Worm (Caenorhabditis elegans) whole organism, young adult: ENCODE results near the gene F38B7.3.
A peak's percentile ranks its signal among the peaks of the same experiment; 100 is the strongest.

Experiments used
- C06A6.2 ChIP-seq: fragments of 200-800 bp; sonication (Bioruptor generic); conservative IDR thresholded peaks from 2 replicates; pipeline ENCODE4 v1.3.6; 2022; ENCODE audit warnings: missing genetic modification characterization, missing compliant biosample characterization
- D2030.7 ChIP-seq: fragments of 200-800 bp; sonication (Bioruptor generic); IDR thresholded peaks from 2 replicates; pipeline ENCODE4 v1.3.6; 2022; ENCODE audit warnings: missing genetic modification reagents, missing genetic modification characterization, missing compliant biosample characterization
- F55B11.4 ChIP-seq: sonication (generic microtip); optimal IDR thresholded peaks from 2 replicates; lab custom pipeline; 2016; ENCODE audit warnings: missing compliant biosample characterization, missing genetic modification characterization, borderline replicate concordance; ENCODE audit not compliant: insufficient read depth
- F57C9.4 ChIP-seq: sonication (generic microtip); optimal IDR thresholded peaks from 2 replicates; lab custom pipeline; 2017; ENCODE audit warnings: mild to moderate bottlenecking, missing genetic modification characterization, missing compliant biosample characterization
- K11D2.4 ChIP-seq: fragments of 200-800 bp; sonication (Bioruptor generic); IDR thresholded peaks from 2 replicates; pipeline ENCODE4 v1.3.6; 2022; ENCODE audit warnings: missing genetic modification reagents, missing genetic modification characterization, missing compliant biosample characterization
- Y53G8AR.9 ChIP-seq: fragments of 200-800 bp; sonication (Bioruptor generic); conservative IDR thresholded peaks from 2 replicates; pipeline ENCODE4 v1.3.6; 2022; ENCODE audit warnings: missing genetic modification reagents, missing genetic modification characterization, missing compliant biosample characterization
- ama-1 ChIP-seq, 3 experiments: fragments of 150-350 bp in 1 of 3; sonication (generic microtip) in 2 of 3; optimal IDR thresholded peaks; 2 replicates each; lab custom pipeline; 2014 to 2018; ENCODE audit warnings: missing biosample characterization in 2 of 3, missing genetic modification characterization in 2 of 3, missing genetic modification reagents in 2 of 3
- aptf-3 ChIP-seq: fragments of 200-800 bp; sonication (Bioruptor generic); IDR thresholded peaks from 2 replicates; pipeline ENCODE4 v1.3.6; 2022; ENCODE audit warnings: missing genetic modification characterization, missing compliant biosample characterization
- atf-7 ChIP-seq: sonication (generic microtip); optimal IDR thresholded peaks from 2 replicates; lab custom pipeline; 2017; ENCODE audit warnings: mild to moderate bottlenecking, missing genetic modification characterization, missing compliant biosample characterization
- athp-1 ChIP-seq: sonication (generic microtip); optimal IDR thresholded peaks from 2 replicates; lab custom pipeline; 2017; ENCODE audit warnings: mild to moderate bottlenecking, missing genetic modification characterization, missing compliant biosample characterization
- attf-3 ChIP-seq: fragments of 200-800 bp; sonication (Bioruptor generic); conservative IDR thresholded peaks from 2 replicates; pipeline ENCODE4 v1.3.6; 2022; ENCODE audit warnings: missing genetic modification reagents, missing genetic modification characterization, missing compliant biosample characterization
- attf-6 ChIP-seq: fragments of 200-800 bp; sonication (Bioruptor generic); IDR thresholded peaks from 2 replicates; pipeline ENCODE4 v1.3.6; 2022; ENCODE audit warnings: missing genetic modification reagents, missing genetic modification characterization, missing compliant biosample characterization
- ceh-100 ChIP-seq: fragments of 200-800 bp; sonication (Bioruptor generic); IDR thresholded peaks from 2 replicates; pipeline ENCODE4 v1.3.6; 2022; ENCODE audit warnings: missing genetic modification reagents, missing genetic modification characterization, missing compliant biosample characterization
- ceh-40 ChIP-seq: fragments of 200-800 bp; sonication (Bioruptor generic); IDR thresholded peaks from 2 replicates; pipeline ENCODE4 v1.3.6; 2022; ENCODE audit warnings: missing genetic modification characterization, missing compliant biosample characterization
- ceh-79 ChIP-seq: sonication (generic microtip); optimal IDR thresholded peaks from 2 replicates; lab custom pipeline; 2017; ENCODE audit warnings: mild to moderate bottlenecking, missing genetic modification characterization, missing compliant biosample characterization
- dpff-1 ChIP-seq: sonication (generic microtip); optimal IDR thresholded peaks from 2 replicates; lab custom pipeline; 2017; ENCODE audit warnings: mild to moderate bottlenecking, missing genetic modification characterization, missing compliant biosample characterization
- efl-1 ChIP-seq: fragments of 150-350 bp; optimal IDR thresholded peaks from 2 replicates; lab custom pipeline; 2014; ENCODE audit warnings: missing biosample characterization, missing genetic modification reagents, missing genetic modification characterization
- egl-18 ChIP-seq: fragments of 200-800 bp; sonication (Bioruptor generic); IDR thresholded peaks from 2 replicates; pipeline ENCODE4 v1.3.6; 2022; ENCODE audit warnings: missing genetic modification reagents, missing genetic modification characterization, missing compliant biosample characterization
- egl-44 ChIP-seq: fragments of 200-800 bp; sonication (Bioruptor generic); IDR thresholded peaks from 2 replicates; pipeline ENCODE4 v1.3.6; 2022; ENCODE audit warnings: missing genetic modification reagents, missing genetic modification characterization, missing compliant biosample characterization
- ekl-4 ChIP-seq: fragments of 200-800 bp; sonication (Bioruptor generic); IDR thresholded peaks from 2 replicates; pipeline ENCODE4 v1.3.6; 2022; ENCODE audit warnings: missing genetic modification reagents, missing genetic modification characterization, missing compliant biosample characterization
- ets-4 ChIP-seq: fragments of 200-800 bp; sonication (Bioruptor generic); optimal IDR thresholded peaks from 2 replicates; lab custom pipeline; 2018; ENCODE audit warnings: mild to moderate bottlenecking, missing genetic modification characterization, missing compliant biosample characterization
- fkh-3 ChIP-seq: sonication (generic microtip); optimal IDR thresholded peaks from 2 replicates; lab custom pipeline; 2016; ENCODE audit warnings: mild to moderate bottlenecking, missing genetic modification characterization, missing compliant biosample characterization
- gei-17 ChIP-seq: fragments of 200-800 bp; sonication (Bioruptor generic); optimal IDR thresholded peaks from 2 replicates; lab custom pipeline; 2018; ENCODE audit warnings: mild to moderate bottlenecking, missing genetic modification characterization, missing compliant biosample characterization
- him-1 ChIP-seq: sonication (generic microtip); optimal IDR thresholded peaks from 2 replicates; lab custom pipeline; 2016; ENCODE audit warnings: missing genotype, missing genetic modification reagents, missing genetic modification characterization, missing compliant biosample characterization
- hlh-12 ChIP-seq: sonication (generic microtip); optimal IDR thresholded peaks from 2 replicates; lab custom pipeline; 2016; ENCODE audit warnings: missing genetic modification characterization, missing compliant biosample characterization
- hsf-1 ChIP-seq: fragments of 200-800 bp; sonication (Bioruptor generic); IDR thresholded peaks from 2 replicates; pipeline ENCODE4 v1.3.6; 2022; ENCODE audit warnings: missing genetic modification reagents, missing genetic modification characterization, missing compliant biosample characterization
- lag-1 ChIP-seq: fragments of 200-800 bp; sonication (Bioruptor generic); IDR thresholded peaks from 2 replicates; pipeline ENCODE4 v1.3.6; 2022; ENCODE audit warnings: missing genetic modification reagents, missing genetic modification characterization, missing compliant biosample characterization
- lin-26 ChIP-seq: fragments of 200-800 bp; sonication (Bioruptor generic); IDR thresholded peaks from 2 replicates; pipeline ENCODE4 v1.3.6; 2022; ENCODE audit warnings: missing genetic modification reagents, missing genetic modification characterization, missing compliant biosample characterization
- lin-35 ChIP-seq, 3 experiments: fragments of 150-350 bp in 2 of 3; sonication (generic microtip) in 1 of 3; optimal IDR thresholded peaks; 2 replicates each; lab custom pipeline; 2014 to 2018; ENCODE audit warnings: missing biosample characterization in 3 of 3, missing genetic modification characterization in 3 of 3, missing genetic modification reagents in 3 of 3
- lin-40 ChIP-seq: sonication (generic microtip); optimal IDR thresholded peaks from 2 replicates; lab custom pipeline; 2016; ENCODE audit warnings: missing genetic modification characterization, mild to moderate bottlenecking, missing compliant biosample characterization, missing genotype, missing genetic modification reagents
- lsl-1 ChIP-seq: fragments of 200-800 bp; sonication (Bioruptor generic); optimal IDR thresholded peaks from 2 replicates; lab custom pipeline; 2018; ENCODE audit warnings: mild to moderate bottlenecking, missing genetic modification characterization, moderate library complexity, missing compliant biosample characterization
- madf-10 ChIP-seq: sonication (generic microtip); optimal IDR thresholded peaks from 2 replicates; lab custom pipeline; 2016; ENCODE audit warnings: mild to moderate bottlenecking, missing genetic modification characterization, missing compliant biosample characterization
- madf-6 ChIP-seq: fragments of 200-800 bp; sonication (Bioruptor generic); IDR thresholded peaks from 2 replicates; pipeline ENCODE4 v1.3.6; 2022; ENCODE audit warnings: missing genetic modification reagents, missing genetic modification characterization, missing compliant biosample characterization
- mel-28 ChIP-seq: sonication (generic microtip); optimal IDR thresholded peaks from 2 replicates; lab custom pipeline; 2016; ENCODE audit warnings: borderline replicate concordance, mild to moderate bottlenecking, missing genetic modification characterization, missing compliant biosample characterization
- mes-4 ChIP-seq: sonication (generic microtip); optimal IDR thresholded peaks from 2 replicates; lab custom pipeline; 2016; ENCODE audit warnings: missing genotype, missing genetic modification characterization, missing compliant biosample characterization
- mxl-1 ChIP-seq: sonication (generic microtip); optimal IDR thresholded peaks from 2 replicates; lab custom pipeline; 2016; ENCODE audit warnings: missing genetic modification characterization, missing compliant biosample characterization
- nfya-2 ChIP-seq: fragments of 200-800 bp; sonication (Bioruptor generic); IDR thresholded peaks from 2 replicates; pipeline ENCODE4 v1.3.6; 2022; ENCODE audit warnings: missing genetic modification reagents, missing genetic modification characterization, missing compliant biosample characterization
- nhr-120 ChIP-seq: fragments of 200-800 bp; sonication (Bioruptor generic); IDR thresholded peaks from 2 replicates; pipeline ENCODE4 v1.3.6; 2022; ENCODE audit warnings: missing genetic modification characterization, missing compliant biosample characterization
- nhr-80 ChIP-seq: sonication (generic microtip); optimal IDR thresholded peaks from 2 replicates; lab custom pipeline; 2016; ENCODE audit warnings: missing genetic modification characterization, missing compliant biosample characterization
- nhr-90 ChIP-seq: sonication (generic microtip); optimal IDR thresholded peaks from 2 replicates; lab custom pipeline; 2016; ENCODE audit warnings: missing genotype, mild to moderate bottlenecking, missing genetic modification characterization, missing compliant biosample characterization
- rpc-1 ChIP-seq, 2 experiments: fragments of 150-350 bp in 1 of 2; sonication (generic microtip) in 1 of 2; optimal IDR thresholded peaks; 2 replicates each; lab custom pipeline; 2014 to 2018; ENCODE audit warnings: missing biosample characterization in 1 of 2, missing genetic modification characterization in 1 of 2, missing genetic modification reagents in 1 of 2, missing genotype in 1 of 2
- sdz-38 ChIP-seq: sonication (generic microtip); optimal IDR thresholded peaks from 2 replicates; lab custom pipeline; 2016; ENCODE audit warnings: missing genotype, missing genetic modification characterization, missing compliant biosample characterization
- snpc-3.4 ChIP-seq: sonication (generic microtip); optimal IDR thresholded peaks from 2 replicates; lab custom pipeline; 2017; ENCODE audit warnings: missing genetic modification characterization, mild to moderate bottlenecking, missing compliant biosample characterization, antibody characterized with exemption, moderate library complexity, missing genotype, missing genetic modification reagents
- tbp1 ChIP-seq: fragments of 200-800 bp; sonication (Bioruptor generic); optimal IDR thresholded peaks from 2 replicates; lab custom pipeline; 2018; ENCODE audit warnings: mild to moderate bottlenecking, missing genetic modification characterization, missing compliant biosample characterization
- tbx-9 ChIP-seq: sonication (generic microtip); optimal IDR thresholded peaks from 2 replicates; lab custom pipeline; 2016; ENCODE audit warnings: borderline replicate concordance, missing genetic modification characterization, inconsistent platforms, missing compliant biosample characterization
- unc-130 ChIP-seq: sonication (generic microtip); optimal IDR thresholded peaks from 2 replicates; lab custom pipeline; 2016; ENCODE audit warnings: missing genetic modification reagents, missing genetic modification characterization, missing compliant biosample characterization
- unc-62 ChIP-seq: fragments of 150-350 bp; optimal IDR thresholded peaks from 2 replicates; lab custom pipeline; 2014; ENCODE audit warnings: missing biosample characterization, missing genetic modification reagents, missing genetic modification characterization
- zfh-2 ChIP-seq: fragments of 200-800 bp; sonication (Bioruptor generic); conservative IDR thresholded peaks from 2 replicates; pipeline ENCODE4 v1.3.6; 2022; ENCODE audit warnings: missing genetic modification reagents, missing genetic modification characterization, missing compliant biosample characterization
- zim-3 ChIP-seq: sonication (generic microtip); optimal IDR thresholded peaks from 2 replicates; lab custom pipeline; 2017; ENCODE audit warnings: mild to moderate bottlenecking, missing genetic modification characterization, moderate library complexity, missing compliant biosample characterization
- ztf-18 ChIP-seq: sonication (generic microtip); optimal IDR thresholded peaks from 2 replicates; lab custom pipeline; 2016; ENCODE audit warnings: missing genotype, mild to moderate bottlenecking, missing genetic modification characterization, missing compliant biosample characterization

F38B7.3 gene

ce11 chrV:11585122-11585521 lies 36.2 kb downstream of the F38B7.3 start (continued):
- TF ChIP-seq ekl-4 (GFP tag; lab: Robert Waterston, UW) (peak; percentile 53; the same call in 1 of the 2 replicates), D2030.7 (GFP tag; lab: Robert Waterston, UW) (peak; percentile 77), ceh-100 (GFP tag; lab: Robert Waterston, UW) (peak; percentile 51), lsl-1 (GFP tag; lab: Kevin White, UChicago) (peak; percentile 55), mes-4 (no peak), attf-6 (GFP tag; lab: Robert Waterston, UW) (peak; percentile 84), tbp1 (GFP tag; lab: Kevin White, UChicago) (peak; percentile 71), madf-10 (tag; lab: Kevin White, UChicago) (no peak), F57C9.4 (tag; lab: Kevin White, UChicago) (no peak), him-1 (peak; percentile 93), snpc-3.4 (tag; lab: Kevin White, UChicago) (peak; percentile 84), ceh-40 (GFP tag; lab: Robert Waterston, UW) (no peak), lin-26 (GFP tag; lab: Robert Waterston, UW) (peak; percentile 99), atf-7 (tag; lab: Kevin White, UChicago) (no peak), egl-44 (GFP tag; lab: Robert Waterston, UW) (no peak), fkh-3 (tag; lab: Kevin White, UChicago) (no peak), nhr-90 (tag; lab: Kevin White, UChicago) (no peak), dpff-1 (tag; lab: Kevin White, UChicago) (no peak), gei-17 (no peak), ama-1 (optimal IDR thresholded peaks at IDR 0.05; lab: Kevin White, UChicago) (no peak), ama-1 (GFP tag; optimal IDR thresholded peaks at IDR 0.05; lab: Kevin White, UChicago) (no peak), nhr-120 (GFP tag; lab: Robert Waterston, UW) (0 out of 2 replicates have a peak, but pooled peaks have one; percentile 62), tbx-9 (tag; lab: Kevin White, UChicago) (no peak), unc-130 (GFP tag; lab: Kevin White, UChicago) (no peak), ztf-18 (tag; lab: Kevin White, UChicago) (peak; percentile 17), mxl-1 (no peak), lag-1 (no peak), efl-1 (GFP tag; lab: Kevin White, UChicago) (no peak), madf-6 (GFP tag; lab: Robert Waterston, UW) (peak; percentile 70; the same call in 1 of the 2 replicates), ceh-79 (tag; lab: Kevin White, UChicago) (no peak), nhr-80 (no peak), rpc-1 (optimal IDR thresholded peaks at IDR 0.05; lab: Kevin White, UChicago) (no peak), rpc-1 (tag; optimal IDR thresholded peaks at IDR 0.05; lab: Kevin White, UChicago) (peak; percentile 11), Y53G8AR.9 (no peak), sdz-38 (tag; lab: Kevin White, UChicago) (no peak), lin-40 (tag; lab: Kevin White, UChicago) (no peak), hsf-1 (GFP tag; lab: Robert Waterston, UW) (no peak), mel-28 (tag; lab: Kevin White, UChicago) (no peak), aptf-3 (GFP tag; lab: Robert Waterston, UW) (no peak), F55B11.4 (tag; lab: Kevin White, UChicago) (no peak), zfh-2 (no peak)
- TF ChIP-seq, all 124 proteins: peak for 21

- TF ChIP-seq attf-3 (GFP tag; lab: Robert Waterston, UW) (no peak), K11D2.4 (GFP tag; lab: Robert Waterston, UW) (no peak), ets-4 (GFP tag; lab: Kevin White, UChicago) (no peak), aptf-3 (GFP tag; lab: Robert Waterston, UW) (no peak), lag-1 (no peak), him-1 (no peak), tbp1 (GFP tag; lab: Kevin White, UChicago) (no peak), nfya-2 (no peak), athp-1 (tag; lab: Kevin White, UChicago) (no peak), egl-18 (no peak), lin-35 (GFP tag; optimal IDR thresholded peaks at IDR 0.05; lab: Kevin White, UChicago) (no peak), nhr-90 (tag; lab: Kevin White, UChicago) (no peak), lsl-1 (GFP tag; lab: Kevin White, UChicago) (no peak), C06A6.2 (GFP tag; lab: Robert Waterston, UW) (no peak), hlh-12 (tag; lab: Kevin White, UChicago) (no peak), zim-3 (no peak), unc-62 (no peak)
These were observed 40.5 kb downstream of the F38B7.3 start, which contains the start of gene srx-82 for ce11 chrV:11589433-11589832. Gene srx-82 (plus strand): TSS chrV:11589733.
